Fruit fly (Drosophila melanogaster) whole organism, prepupa: ENCODE results near the gene scat.

Experiments
- CG34406 ChIP-seq: fragments of 200-800 bp; sonication (Bioruptor generic); optimal IDR thresholded peaks from 3 replicates; lab custom pipeline; 2016; ENCODE audit warnings: missing biosample characterization, missing genetic modification characterization
- CG6808 ChIP-seq: fragments of 200-800 bp; sonication (Bioruptor generic); optimal IDR thresholded peaks from 3 replicates; lab custom pipeline; 2017; ENCODE audit warnings: missing biosample characterization, missing genetic modification characterization, mild to moderate bottlenecking, moderate library complexity, missing genetic modification reagents
- CG8632 ChIP-seq: fragments of 200-800 bp; sonication (Bioruptor generic); optimal IDR thresholded peaks from 3 replicates; lab custom pipeline; 2016; ENCODE audit warnings: missing biosample characterization, missing genetic modification characterization
- Gug ChIP-seq: fragments of 200-800 bp; sonication (Bioruptor generic); IDR thresholded peaks from 2 replicates; pipeline ENCODE4 v1.3.6; 2022; ENCODE audit warnings: missing biosample characterization, missing genetic modification characterization
- fd85E ChIP-seq: fragments of 200-800 bp; sonication (Bioruptor generic); optimal IDR thresholded peaks from 3 replicates; lab custom pipeline; 2016; ENCODE audit warnings: missing biosample characterization, missing genetic modification characterization
- vri ChIP-seq: fragments of 200-800 bp; sonication (Bioruptor generic); optimal IDR thresholded peaks from 3 replicates; lab custom pipeline; 2016; ENCODE audit warnings: missing biosample characterization, mild to moderate bottlenecking, missing genetic modification characterization

- peak; percentile 60 for TF ChIP-seq vri (GFP tag; lab: Kevin White, UChicago)
- peak; percentile 22 for TF ChIP-seq fd85E (GFP tag; lab: Kevin White, UChicago)
- peak; percentile 80 for TF ChIP-seq CG8632
- TF ChIP-seq CG6808 (GFP tag; lab: Kevin White, UChicago), result peak; percentile 73
- peak; percentile 86 for TF ChIP-seq CG34406 (GFP tag; lab: Kevin White, UChicago)
- peak; percentile 78 for TF ChIP-seq Gug
These were observed at the start of gene scat, which contains the start of gene FucTB for dm6 chr2L:9430992-9431602.
